Worm (Caenorhabditis elegans): ENCODE data around the gene srz-19.

- TF ChIP-seq unc-130 (GFP tag; optimal IDR thresholded peaks at IDR 0.05) = no peak
- TF ChIP-seq sea-2 (GFP tag; IDR thresholded peaks at IDR 0.05) = no peak
- TF ChIP-seq B0336.3 (GFP tag; IDR thresholded peaks at IDR 0.05) = no peak
- no peak for TF ChIP-seq pha-4 (tag; optimal IDR thresholded peaks at IDR 0.05)
- no peak for TF ChIP-seq mxl-1 (tag; optimal IDR thresholded peaks at IDR 0.05)
- no peak for TF ChIP-seq K11D2.4 (GFP tag; IDR thresholded peaks at IDR 0.05)
- no peak for TF ChIP-seq bed-1 (GFP tag; IDR thresholded peaks at IDR 0.05)
- no peak for TF ChIP-seq ets-4 (GFP tag; optimal IDR thresholded peaks at IDR 0.05)
- no peak for TF ChIP-seq F52B5.7 (tag; optimal IDR thresholded peaks at IDR 0.05)
- no peak for TF ChIP-seq ceh-79 (tag; optimal IDR thresholded peaks at IDR 0.05)
Measured at ce11 chrIV:3888963-3889362, 30.6 kb upstream of the srz-19 start, which contains the start of gene oac-21.
